Fruit fly (Drosophila melanogaster) whole organism, embryonic: ENCODE results near the gene Pif1A.
A peak's percentile ranks its signal among the peaks of the same experiment; 100 is the strongest.

Experiments
- Abd-B ChIP-seq: fragments of 200-800 bp; sonication (Bioruptor generic); optimal IDR thresholded peaks from 2 replicates; lab custom pipeline; 2018; ENCODE audit warnings: missing biosample characterization, mild to moderate bottlenecking, missing genetic modification characterization, moderate library complexity
- Awh ChIP-seq: fragments of 200-800 bp; sonication (Bioruptor generic); IDR thresholded peaks from 2 replicates; pipeline ENCODE4, ENCODE4 v1.3.6; 2022; ENCODE audit warnings: missing biosample characterization, missing genetic modification characterization
- CG10147 ChIP-seq: fragments of 200-800 bp; sonication (Bioruptor generic); optimal IDR thresholded peaks from 2 replicates; lab custom pipeline; 2019; ENCODE audit warnings: missing biosample characterization, mild to moderate bottlenecking, missing genetic modification characterization, moderate library complexity
- CG10565 ChIP-seq: fragments of 200-800 bp; sonication (Bioruptor generic); optimal IDR thresholded peaks from 3 replicates; lab custom pipeline; 2016; ENCODE audit warnings: missing biosample characterization, mild to moderate bottlenecking, missing genetic modification characterization
- CG12769 ChIP-seq: fragments of 200-800 bp; sonication (Bioruptor generic); optimal IDR thresholded peaks from 2 replicates; lab custom pipeline; 2019; ENCODE audit warnings: missing biosample characterization, mild to moderate bottlenecking, missing genetic modification characterization, moderate library complexity
- CG1603 ChIP-seq: fragments of 200-800 bp; sonication (Bioruptor generic); optimal IDR thresholded peaks from 2 replicates; lab custom pipeline; 2019; ENCODE audit warnings: missing biosample characterization, mild to moderate bottlenecking, missing genetic modification characterization, moderate library complexity
- CG17328 ChIP-seq: fragments of 200-800 bp; sonication (Bioruptor generic); IDR thresholded peaks from 2 replicates; pipeline ENCODE4 v1.3.6; 2022; ENCODE audit warnings: missing biosample characterization, missing genetic modification characterization
- CG17568 ChIP-seq: fragments of 200-800 bp; sonication (Bioruptor generic); optimal IDR thresholded peaks from 2 replicates; lab custom pipeline; 2018; ENCODE audit warnings: missing biosample characterization, mild to moderate bottlenecking, missing genetic modification characterization, moderate library complexity
- CG1832 ChIP-seq: fragments of 200-800 bp; sonication (Bioruptor generic); optimal IDR thresholded peaks from 2 replicates; lab custom pipeline; 2017; ENCODE audit warnings: missing biosample characterization, mild to moderate bottlenecking, missing genetic modification characterization, inconsistent platforms
- CG2120 ChIP-seq: fragments of 200-800 bp; sonication (Bioruptor generic); optimal IDR thresholded peaks from 3 replicates; lab custom pipeline; 2016; ENCODE audit warnings: missing biosample characterization, missing genetic modification characterization
- CG2202 ChIP-seq: fragments of 200-800 bp; sonication (Bioruptor generic); optimal IDR thresholded peaks from 2 replicates; lab custom pipeline; 2018; ENCODE audit warnings: missing biosample characterization, mild to moderate bottlenecking, missing genetic modification characterization
- CG2712 ChIP-seq: fragments of 200-800 bp; optimal IDR thresholded peaks from 3 replicates; lab custom pipeline; 2019; ENCODE audit warnings: missing biosample characterization, mild to moderate bottlenecking, missing genetic modification characterization, moderate library complexity
- CG33557 ChIP-seq: fragments of 200-800 bp; sonication (Bioruptor generic); optimal IDR thresholded peaks from 2 replicates; lab custom pipeline; 2019; ENCODE audit warnings: missing biosample characterization, mild to moderate bottlenecking, missing genetic modification characterization, moderate library complexity
- CG4360 ChIP-seq: fragments of 200-800 bp; sonication (Bioruptor generic); IDR thresholded peaks from 2 replicates; pipeline ENCODE4 v1.3.6; 2022; ENCODE audit warnings: missing biosample characterization, missing genetic modification characterization
- CG5180 ChIP-seq: fragments of 200-800 bp; sonication (Bioruptor generic); optimal IDR thresholded peaks from 3 replicates; lab custom pipeline; 2017; ENCODE audit warnings: missing biosample characterization, missing genetic modification characterization, mild to moderate bottlenecking, moderate library complexity, missing genetic modification reagents
- CG8388 ChIP-seq: fragments of 200-800 bp; sonication (Bioruptor generic); optimal IDR thresholded peaks from 2 replicates; lab custom pipeline; 2019; ENCODE audit warnings: missing biosample characterization, mild to moderate bottlenecking, missing genetic modification characterization, moderate library complexity
- CG8478 ChIP-seq: fragments of >200 bp; optimal IDR thresholded peaks from 2 replicates; lab custom pipeline; 2018
- CG9876 ChIP-seq: fragments of 200-800 bp; sonication (Bioruptor generic); optimal IDR thresholded peaks from 2 replicates; lab custom pipeline; 2016; ENCODE audit warnings: missing biosample characterization, missing genetic modification characterization
- Camta ChIP-seq: fragments of 200-800 bp; sonication (Bioruptor generic); optimal IDR thresholded peaks from 2 replicates; lab custom pipeline; 2016; ENCODE audit warnings: missing biosample characterization, missing genetic modification characterization
- D19A ChIP-seq: fragments of 200-800 bp; optimal IDR thresholded peaks from 3 replicates; lab custom pipeline; 2019; ENCODE audit warnings: missing biosample characterization, mild to moderate bottlenecking, missing genetic modification characterization, moderate library complexity
- Doc2 ChIP-seq: fragments of 200-800 bp; sonication (Bioruptor generic); IDR thresholded peaks from 2 replicates; pipeline ENCODE4 v1.3.6; 2022; ENCODE audit warnings: missing biosample characterization, missing genetic modification characterization
- Ets65A ChIP-seq: fragments of 200-800 bp; sonication (Bioruptor generic); peaks from one replicate; lab custom pipeline; 2016; ENCODE audit warnings: missing biosample characterization, missing genetic modification characterization
- GATAe ChIP-seq: fragments of 200-800 bp; sonication (Bioruptor generic); conservative IDR thresholded peaks from 2 replicates; pipeline ENCODE4 v1.3.6; 2022; ENCODE audit warnings: missing biosample characterization, missing genetic modification characterization
- Gsc ChIP-seq: fragments of 200-800 bp; sonication (Bioruptor generic); IDR thresholded peaks from 2 replicates; pipeline ENCODE4 v1.3.6; 2022; ENCODE audit warnings: missing biosample characterization, missing genetic modification characterization
- H2.0 ChIP-seq: fragments of 200-800 bp; sonication (Bioruptor generic); IDR thresholded peaks from 2 replicates; pipeline ENCODE4 v1.3.6; 2022; ENCODE audit warnings: missing biosample characterization, missing genetic modification characterization
- Mrtf ChIP-seq: fragments of 200-800 bp; sonication (Bioruptor generic); IDR thresholded peaks from 3 replicates; pipeline ENCODE4 v1.3.6; 2022; ENCODE audit warnings: missing biosample characterization, missing genetic modification characterization
- Oli ChIP-seq: fragments of 200-800 bp; sonication (Bioruptor generic); optimal IDR thresholded peaks from 2 replicates; lab custom pipeline; 2018; ENCODE audit warnings: missing biosample characterization, mild to moderate bottlenecking, missing genetic modification characterization, moderate library complexity
- PHDP ChIP-seq: fragments of 200-800 bp; sonication (Bioruptor generic); optimal IDR thresholded peaks from 3 replicates; lab custom pipeline; 2018; ENCODE audit warnings: missing biosample characterization, mild to moderate bottlenecking, missing genetic modification characterization, moderate library complexity
- YL-1 ChIP-seq: fragments of 200-800 bp; sonication (Bioruptor generic); optimal IDR thresholded peaks from 3 replicates; lab custom pipeline; 2017; ENCODE audit warnings: missing biosample characterization, mild to moderate bottlenecking, missing genetic modification characterization
- al ChIP-seq: fragments of 200-800 bp; sonication (Bioruptor generic); IDR thresholded peaks from 2 replicates; pipeline ENCODE4 v1.3.6; 2022; ENCODE audit warnings: missing biosample characterization, missing genetic modification characterization
- btn ChIP-seq: fragments of 200-800 bp; sonication (Bioruptor generic); optimal IDR thresholded peaks from 2 replicates; lab custom pipeline; 2016; ENCODE audit warnings: missing biosample characterization, missing genetic modification characterization
- cato ChIP-seq: fragments of 200-800 bp; sonication (Bioruptor generic); optimal IDR thresholded peaks from 2 replicates; lab custom pipeline; 2016; ENCODE audit warnings: missing biosample characterization, missing genetic modification characterization, borderline replicate concordance
- caup ChIP-seq: fragments of 200-800 bp; sonication (Bioruptor generic); optimal IDR thresholded peaks from 3 replicates; lab custom pipeline; 2017; ENCODE audit warnings: missing biosample characterization, mild to moderate bottlenecking, missing genetic modification characterization, moderate library complexity; ENCODE audit not compliant: severe bottlenecking
- dpn ChIP-seq, 2 experiments: fragments of 200-800 bp; sonication (Bioruptor generic); optimal IDR thresholded peaks; 3 replicates each; lab custom pipeline; 2016; ENCODE audit warnings: missing biosample characterization in 2 of 2, missing genetic modification characterization in 2 of 2
- ewg ChIP-seq: fragments of 200-800 bp; sonication (Bioruptor generic); optimal IDR thresholded peaks from 3 replicates; lab custom pipeline; 2017; ENCODE audit warnings: mild to moderate bottlenecking, missing biosample characterization, missing genetic modification reagents, missing genetic modification characterization
- fd64A ChIP-seq: fragments of 200-800 bp; sonication (Bioruptor generic); optimal IDR thresholded peaks from 3 replicates; lab custom pipeline; 2018; ENCODE audit warnings: missing biosample characterization, mild to moderate bottlenecking, missing genetic modification characterization
- gsb-n ChIP-seq: fragments of 200-800 bp; sonication (Bioruptor generic); optimal IDR thresholded peaks from 3 replicates; lab custom pipeline; 2018; ENCODE audit warnings: missing biosample characterization, mild to moderate bottlenecking, missing genetic modification characterization
- h ChIP-seq: fragments of >200 bp; optimal IDR thresholded peaks from 2 replicates; lab custom pipeline; 2017
- jigr1 ChIP-seq: fragments of 200-800 bp; sonication (Bioruptor generic); IDR thresholded peaks from 3 replicates; pipeline ENCODE4 v1.3.6; 2022; ENCODE audit warnings: missing biosample characterization, missing genetic modification characterization
- klu ChIP-seq: fragments of 200-800 bp; sonication (Bioruptor generic); IDR thresholded peaks from 2 replicates; pipeline ENCODE4 v1.3.6; 2022; ENCODE audit warnings: missing biosample characterization, missing genetic modification characterization
- luna ChIP-seq: fragments of 200-800 bp; sonication (Bioruptor generic); optimal IDR thresholded peaks from 2 replicates; lab custom pipeline; 2016; ENCODE audit warnings: missing biosample characterization, missing genetic modification characterization
- nau ChIP-seq: fragments of 200-800 bp; sonication (Bioruptor generic); optimal IDR thresholded peaks from 3 replicates; lab custom pipeline; 2017; ENCODE audit warnings: missing biosample characterization, mild to moderate bottlenecking, missing genetic modification characterization, missing genetic modification reagents
- peb ChIP-seq: fragments of 200-800 bp; sonication (Bioruptor generic); IDR thresholded peaks from 2 replicates; pipeline ENCODE4 v1.3.6; 2022; ENCODE audit warnings: missing biosample characterization, missing genetic modification characterization
- pros ChIP-seq: fragments of 200-800 bp; sonication (Bioruptor generic); optimal IDR thresholded peaks from 3 replicates; lab custom pipeline; 2019; ENCODE audit warnings: missing biosample characterization, mild to moderate bottlenecking, missing genetic modification characterization, moderate library complexity
- salm ChIP-seq: fragments of 200-800 bp; sonication (Bioruptor generic); optimal IDR thresholded peaks from 2 replicates; lab custom pipeline; 2018; ENCODE audit warnings: missing biosample characterization, mild to moderate bottlenecking, missing genetic modification characterization
- sima ChIP-seq: fragments of 200-800 bp; sonication (Bioruptor generic); optimal IDR thresholded peaks from 2 replicates; lab custom pipeline; 2016; ENCODE audit warnings: missing biosample characterization, missing genetic modification characterization
- tio ChIP-seq: fragments of 200-800 bp; sonication (Bioruptor generic); optimal IDR thresholded peaks from 2 replicates; lab custom pipeline; 2017; ENCODE audit warnings: missing biosample characterization, missing genetic modification characterization, inconsistent platforms
- tll ChIP-seq, 2 experiments: fragments of 200-800 bp in 1 of 2; fragments of >200 bp in 1 of 2; sonication (Bioruptor generic) in 1 of 2; optimal IDR thresholded peaks; 2 replicates each; lab custom pipeline; 2017 to 2019; ENCODE audit warnings: missing biosample characterization in 2 of 2, missing genetic modification characterization in 2 of 2, mild to moderate bottlenecking in 1 of 2, moderate library complexity in 1 of 2
- wdn ChIP-seq: fragments of 200-800 bp; sonication (Bioruptor generic); IDR thresholded peaks from 2 replicates; pipeline ENCODE4 v1.3.6; 2022; ENCODE audit warnings: missing biosample characterization, missing genetic modification characterization
- yki ChIP-seq: fragments of >200 bp; optimal IDR thresholded peaks from 3 replicates; lab custom pipeline; 2018
- zen ChIP-seq: fragments of 200-800 bp; sonication (Bioruptor generic); optimal IDR thresholded peaks from 3 replicates; lab custom pipeline; 2018; ENCODE audit warnings: missing biosample characterization, mild to moderate bottlenecking, missing genetic modification characterization, moderate library complexity

Pif1A gene

DNA sequence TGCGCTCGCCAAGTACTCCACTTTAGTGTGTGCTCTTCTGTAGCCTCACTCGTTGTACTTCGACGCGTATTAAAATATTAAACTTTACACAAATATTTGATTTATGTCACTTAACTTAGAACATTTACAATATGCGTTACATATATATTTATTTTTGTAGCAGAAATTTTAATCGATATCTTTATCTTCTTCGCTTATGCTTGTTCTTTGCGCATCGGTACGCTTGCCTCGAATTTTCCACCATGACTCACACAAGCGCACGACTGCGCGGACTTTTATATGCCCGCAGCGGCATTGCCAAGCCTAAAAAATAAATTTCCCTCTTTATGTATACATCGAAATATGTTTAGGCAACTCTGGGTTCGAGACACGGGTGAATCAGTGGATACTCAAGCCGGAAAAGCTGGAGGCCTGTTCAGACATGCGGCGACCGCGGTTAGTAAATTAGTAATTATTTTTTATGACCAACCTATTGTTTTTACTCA is 19.5 kb upstream of the Pif1A start, which contains the start of gene aqz (continued):
- TF ChIP-seq h (lab: Kevin White, UChicago) (no peak), nau (no peak), Awh (GFP tag; lab: Robert Waterston, UW) (peak; percentile 28; the same call in 1 of the 2 replicates), CG2120 (GFP tag; lab: Kevin White, UChicago) (peak; percentile 77), CG5180 (GFP tag; lab: Kevin White, UChicago) (no peak), Camta (GFP tag; lab: Kevin White, UChicago) (peak; percentile 56), Ets65A (GFP tag; lab: Kevin White, UChicago) (peak; percentile 95), CG8478 (lab: Kevin White, UChicago) (no peak), CG1832 (no peak), CG2712 (peak; percentile 67), al (GFP tag; lab: Robert Waterston, UW) (0 out of 2 replicates have a peak, but pooled peaks have one; percentile 25), CG2202 (tag; lab: Kevin White, UChicago) (peak; percentile 25), btn (GFP tag; lab: Kevin White, UChicago) (no peak), CG8388 (peak; percentile 12), Oli (tag; lab: Kevin White, UChicago) (no peak), CG10147 (GFP tag; lab: Kevin White, UChicago) (peak; percentile 5), peb (no peak), wdn (peak; percentile 42), Abd-B (peak; percentile 77), CG33557 (GFP tag; lab: Kevin White, UChicago) (peak; percentile 58), CG9876 (GFP tag; lab: Kevin White, UChicago) (peak; percentile 40), ewg (GFP tag; lab: Kevin White, UChicago) (peak; percentile 98), H2.0 (GFP tag; lab: Robert Waterston, UW) (no peak), cato (GFP tag; lab: Kevin White, UChicago) (no peak), CG1603 (tag; lab: Kevin White, UChicago) (peak; percentile 94), D19A (tag; lab: Kevin White, UChicago) (peak; percentile 64), fd64A (GFP tag; lab: Kevin White, UChicago) (peak; percentile 51), gsb-n (tag; lab: Kevin White, UChicago) (peak; percentile 59), Mrtf (GFP tag; lab: Robert Waterston, UW) (no peak; the same call in 1 of the 3 replicates), tll (GFP tag; optimal IDR thresholded peaks at IDR 0.05; lab: Kevin White, UChicago) (peak in 1 of 2 experiments; percentile 6), CG17328 (GFP tag; lab: Robert Waterston, UW) (peak; percentile 60), GATAe (GFP tag; lab: Robert Waterston, UW) (no peak), CG17568 (GFP tag; lab: Kevin White, UChicago) (peak; percentile 68), dpn (GFP tag; optimal IDR thresholded peaks at IDR 0.05; lab: Kevin White, UChicago) (peak; percentile 56 to 58), PHDP (tag; lab: Kevin White, UChicago) (peak; percentile 19), YL-1 (GFP tag; lab: Kevin White, UChicago) (peak; percentile 89), luna (peak; percentile 40), Gsc (GFP tag; lab: Robert Waterston, UW) (no peak), zen (tag; lab: Kevin White, UChicago) (peak; percentile 80), yki (lab: Kevin White, UChicago) (no peak), CG4360 (GFP tag; lab: Robert Waterston, UW) (peak; percentile 50), tio (GFP tag; lab: Kevin White, UChicago) (peak; percentile 7), CG12769 (peak; percentile 81), salm (tag; lab: Kevin White, UChicago) (peak; percentile 37), klu (GFP tag; lab: Robert Waterston, UW) (peak; percentile 28; the same call in 1 of the 2 replicates), CG10565 (GFP tag; lab: Kevin White, UChicago) (no peak), sima (GFP tag; lab: Kevin White, UChicago) (no peak), Doc2 (GFP tag; lab: Robert Waterston, UW) (no peak), caup (peak; percentile 81), jigr1 (no peak; the same call in 2 of the 3 replicates), pros (no peak)
